Worm (Caenorhabditis elegans) whole organism, young adult: ENCODE data around the gene taf-11.1.

ENCODE experiments used
- B0019.2 ChIP-seq: fragments of 200-800 bp; sonication (Bioruptor generic); conservative IDR thresholded peaks from 2 replicates; pipeline ENCODE4 v1.3.6; 2022; ENCODE audit warnings: missing genetic modification reagents, missing genetic modification characterization, missing compliant biosample characterization
- B0336.3 ChIP-seq: fragments of 200-800 bp; sonication (Bioruptor generic); IDR thresholded peaks from 2 replicates; pipeline ENCODE4 v1.3.6; 2022; ENCODE audit warnings: missing genetic modification characterization, missing compliant biosample characterization
- C06A6.2 ChIP-seq: fragments of 200-800 bp; sonication (Bioruptor generic); conservative IDR thresholded peaks from 2 replicates; pipeline ENCODE4 v1.3.6; 2022; ENCODE audit warnings: missing genetic modification characterization, missing compliant biosample characterization
- F22D6.2 ChIP-seq: sonication (generic microtip); optimal IDR thresholded peaks from 2 replicates; lab custom pipeline; 2016; ENCODE audit warnings: mild to moderate bottlenecking, missing genetic modification characterization, missing compliant biosample characterization
- F39B2.1 ChIP-seq: fragments of 200-800 bp; sonication (Bioruptor generic); IDR thresholded peaks from 2 replicates; pipeline ENCODE4 v1.3.6; 2022; ENCODE audit warnings: missing genetic modification reagents, missing genetic modification characterization, missing compliant biosample characterization
- K12H6.12 ChIP-seq: fragments of 200-800 bp; sonication (Bioruptor generic); optimal IDR thresholded peaks from 2 replicates; lab custom pipeline; 2018; ENCODE audit warnings: mild to moderate bottlenecking, missing genetic modification characterization, missing compliant biosample characterization
- Y53G8AR.9 ChIP-seq: fragments of 200-800 bp; sonication (Bioruptor generic); conservative IDR thresholded peaks from 2 replicates; pipeline ENCODE4 v1.3.6; 2022; ENCODE audit warnings: missing genetic modification reagents, missing genetic modification characterization, missing compliant biosample characterization
- Y56A3A.18 ChIP-seq: fragments of 200-800 bp; sonication (Bioruptor generic); IDR thresholded peaks from 2 replicates; pipeline ENCODE4 v1.3.6; 2022; ENCODE audit warnings: missing genetic modification reagents, missing genetic modification characterization, missing compliant biosample characterization
- atf-7 ChIP-seq: sonication (generic microtip); optimal IDR thresholded peaks from 2 replicates; lab custom pipeline; 2017; ENCODE audit warnings: mild to moderate bottlenecking, missing genetic modification characterization, missing compliant biosample characterization
- attf-6 ChIP-seq: fragments of 200-800 bp; sonication (Bioruptor generic); IDR thresholded peaks from 2 replicates; pipeline ENCODE4 v1.3.6; 2022; ENCODE audit warnings: missing genetic modification reagents, missing genetic modification characterization, missing compliant biosample characterization
- ceh-100 ChIP-seq: fragments of 200-800 bp; sonication (Bioruptor generic); IDR thresholded peaks from 2 replicates; pipeline ENCODE4 v1.3.6; 2022; ENCODE audit warnings: missing genetic modification reagents, missing genetic modification characterization, missing compliant biosample characterization
- ceh-27 ChIP-seq: fragments of 200-800 bp; sonication (Bioruptor generic); optimal IDR thresholded peaks from 2 replicates; lab custom pipeline; 2018; ENCODE audit warnings: mild to moderate bottlenecking, missing genetic modification characterization, moderate library complexity, missing compliant biosample characterization
- ceh-79 ChIP-seq: sonication (generic microtip); optimal IDR thresholded peaks from 2 replicates; lab custom pipeline; 2017; ENCODE audit warnings: mild to moderate bottlenecking, missing genetic modification characterization, missing compliant biosample characterization
- chd-7 ChIP-seq: sonication (generic microtip); optimal IDR thresholded peaks from 2 replicates; lab custom pipeline; 2016; ENCODE audit warnings: mild to moderate bottlenecking, missing genetic modification characterization, moderate library complexity, missing compliant biosample characterization
- fkh-3 ChIP-seq: sonication (generic microtip); optimal IDR thresholded peaks from 2 replicates; lab custom pipeline; 2016; ENCODE audit warnings: mild to moderate bottlenecking, missing genetic modification characterization, missing compliant biosample characterization
- gei-17 ChIP-seq: fragments of 200-800 bp; sonication (Bioruptor generic); optimal IDR thresholded peaks from 2 replicates; lab custom pipeline; 2018; ENCODE audit warnings: mild to moderate bottlenecking, missing genetic modification characterization, missing compliant biosample characterization
- hmg-1.2 ChIP-seq: fragments of 200-800 bp; sonication (Bioruptor generic); IDR thresholded peaks from 2 replicates; pipeline ENCODE4 v1.3.6; 2022; ENCODE audit warnings: missing genetic modification reagents, missing genetic modification characterization, missing compliant biosample characterization
- hmg-20 ChIP-seq: fragments of 200-800 bp; sonication (Bioruptor generic); IDR thresholded peaks from 2 replicates; pipeline ENCODE4 v1.3.6; 2022; ENCODE audit warnings: missing genetic modification reagents, missing genetic modification characterization, missing compliant biosample characterization
- hsf-1 ChIP-seq: fragments of 200-800 bp; sonication (Bioruptor generic); IDR thresholded peaks from 2 replicates; pipeline ENCODE4 v1.3.6; 2022; ENCODE audit warnings: missing genetic modification reagents, missing genetic modification characterization, missing compliant biosample characterization
- let-526 ChIP-seq: fragments of 200-800 bp; sonication (Bioruptor generic); IDR thresholded peaks from 2 replicates; pipeline ENCODE4 v1.3.6; 2022; ENCODE audit warnings: missing genetic modification reagents, missing genetic modification characterization, missing compliant biosample characterization
- let-607 ChIP-seq, 2 experiments: fragments of 200-800 bp in 1 of 2; sonication (Bioruptor generic) in 1 of 2; sonication (generic microtip) in 1 of 2; optimal IDR thresholded peaks; 2 replicates each; lab custom pipeline; 2016 to 2018; ENCODE audit warnings: mild to moderate bottlenecking in 2 of 2, missing compliant biosample characterization in 2 of 2, missing genetic modification characterization in 2 of 2, moderate library complexity in 2 of 2, missing genotype in 1 of 2
- lin-26 ChIP-seq: fragments of 200-800 bp; sonication (Bioruptor generic); IDR thresholded peaks from 2 replicates; pipeline ENCODE4 v1.3.6; 2022; ENCODE audit warnings: missing genetic modification reagents, missing genetic modification characterization, missing compliant biosample characterization
- lin-54 ChIP-seq: fragments of 200-800 bp; sonication (Bioruptor generic); optimal IDR thresholded peaks from 2 replicates; lab custom pipeline; 2018; ENCODE audit warnings: mild to moderate bottlenecking, missing genetic modification characterization, missing compliant biosample characterization
- lsl-1 ChIP-seq: fragments of 200-800 bp; sonication (Bioruptor generic); optimal IDR thresholded peaks from 2 replicates; lab custom pipeline; 2018; ENCODE audit warnings: mild to moderate bottlenecking, missing genetic modification characterization, moderate library complexity, missing compliant biosample characterization
- madf-8 ChIP-seq: fragments of 200-800 bp; sonication (Bioruptor generic); conservative IDR thresholded peaks from 2 replicates; pipeline ENCODE4 v1.3.6; 2022; ENCODE audit warnings: missing genetic modification reagents, missing genetic modification characterization, missing compliant biosample characterization
- mcd-1 ChIP-seq: fragments of 200-800 bp; sonication (Bioruptor generic); IDR thresholded peaks from 2 replicates; pipeline ENCODE4 v1.3.6; 2022; ENCODE audit warnings: missing genetic modification reagents, missing genetic modification characterization, missing compliant biosample characterization
- mel-28 ChIP-seq: sonication (generic microtip); optimal IDR thresholded peaks from 2 replicates; lab custom pipeline; 2016; ENCODE audit warnings: borderline replicate concordance, mild to moderate bottlenecking, missing genetic modification characterization, missing compliant biosample characterization
- nfya-2 ChIP-seq: fragments of 200-800 bp; sonication (Bioruptor generic); IDR thresholded peaks from 2 replicates; pipeline ENCODE4 v1.3.6; 2022; ENCODE audit warnings: missing genetic modification reagents, missing genetic modification characterization, missing compliant biosample characterization
- nhr-120 ChIP-seq: fragments of 200-800 bp; sonication (Bioruptor generic); IDR thresholded peaks from 2 replicates; pipeline ENCODE4 v1.3.6; 2022; ENCODE audit warnings: missing genetic modification characterization, missing compliant biosample characterization
- nhr-80 ChIP-seq: sonication (generic microtip); optimal IDR thresholded peaks from 2 replicates; lab custom pipeline; 2016; ENCODE audit warnings: missing genetic modification characterization, missing compliant biosample characterization
- nhr-90 ChIP-seq: sonication (generic microtip); optimal IDR thresholded peaks from 2 replicates; lab custom pipeline; 2016; ENCODE audit warnings: missing genotype, mild to moderate bottlenecking, missing genetic modification characterization, missing compliant biosample characterization
- pbrm-1 ChIP-seq: fragments of 200-800 bp; sonication (Bioruptor generic); IDR thresholded peaks from 2 replicates; pipeline ENCODE4 v1.3.6; 2022; ENCODE audit warnings: missing genetic modification reagents, missing genetic modification characterization, missing compliant biosample characterization
- rec-8 ChIP-seq, 2 experiments: sonication (generic microtip); optimal IDR thresholded peaks; 2 replicates each; lab custom pipeline; 2016; ENCODE audit warnings: mild to moderate bottlenecking in 2 of 2, missing genetic modification characterization in 2 of 2, missing genetic modification reagents in 2 of 2, missing genotype in 2 of 2, missing biosample characterization in 1 of 2, missing compliant biosample characterization in 1 of 2, moderate library complexity in 1 of 2
- sdz-38 ChIP-seq: sonication (generic microtip); optimal IDR thresholded peaks from 2 replicates; lab custom pipeline; 2016; ENCODE audit warnings: missing genotype, missing genetic modification characterization, missing compliant biosample characterization
- sea-2 ChIP-seq: fragments of 200-800 bp; sonication (Bioruptor generic); IDR thresholded peaks from 2 replicates; pipeline ENCODE4 v1.3.6; 2022; ENCODE audit warnings: missing genetic modification characterization, missing compliant biosample characterization
- snpc-1.1 ChIP-seq: sonication (generic microtip); optimal IDR thresholded peaks from 2 replicates; lab custom pipeline; 2017; ENCODE audit warnings: missing genetic modification characterization, mild to moderate bottlenecking, missing compliant biosample characterization, antibody characterized with exemption, moderate library complexity, missing genotype, missing genetic modification reagents; ENCODE audit not compliant: insufficient read depth
- snpc-1.3 ChIP-seq: sonication (generic microtip); optimal IDR thresholded peaks from 2 replicates; lab custom pipeline; 2017; ENCODE audit warnings: missing genetic modification characterization, mild to moderate bottlenecking, missing compliant biosample characterization, antibody characterized with exemption, moderate library complexity, missing genotype, missing genetic modification reagents; ENCODE audit not compliant: insufficient read depth
- snpc-3.4 ChIP-seq: sonication (generic microtip); optimal IDR thresholded peaks from 2 replicates; lab custom pipeline; 2017; ENCODE audit warnings: missing genetic modification characterization, mild to moderate bottlenecking, missing compliant biosample characterization, antibody characterized with exemption, moderate library complexity, missing genotype, missing genetic modification reagents
- somi-1 ChIP-seq: fragments of 200-800 bp; sonication (Bioruptor generic); optimal IDR thresholded peaks from 2 replicates; lab custom pipeline; 2018; ENCODE audit warnings: mild to moderate bottlenecking, missing genetic modification characterization, missing compliant biosample characterization
- tlf-1 ChIP-seq: fragments of 200-800 bp; sonication (Bioruptor generic); optimal IDR thresholded peaks from 2 replicates; lab custom pipeline; 2018; ENCODE audit warnings: mild to moderate bottlenecking, missing genetic modification characterization, missing compliant biosample characterization
- xnd-1 ChIP-seq: sonication (generic microtip); optimal IDR thresholded peaks from 2 replicates; lab custom pipeline; 2016; ENCODE audit warnings: missing genotype, missing genetic modification reagents, missing genetic modification characterization, missing compliant biosample characterization
- ztf-18 ChIP-seq: sonication (generic microtip); optimal IDR thresholded peaks from 2 replicates; lab custom pipeline; 2016; ENCODE audit warnings: missing genotype, mild to moderate bottlenecking, missing genetic modification characterization, missing compliant biosample characterization
- ztf-22 ChIP-seq: fragments of 200-800 bp; sonication (Bioruptor generic); optimal IDR thresholded peaks from 2 replicates; lab custom pipeline; 2018; ENCODE audit warnings: mild to moderate bottlenecking, missing genetic modification characterization, moderate library complexity, missing compliant biosample characterization
- ztf-25 ChIP-seq: fragments of 200-800 bp; sonication (Bioruptor generic); IDR thresholded peaks from 2 replicates; pipeline ENCODE4 v1.3.6; 2022; ENCODE audit warnings: missing genetic modification reagents, missing genetic modification characterization, missing compliant biosample characterization
- ztf-28 ChIP-seq: fragments of 200-800 bp; sonication (Bioruptor generic); IDR thresholded peaks from 2 replicates; pipeline ENCODE4 v1.3.6; 2022; ENCODE audit warnings: missing genetic modification reagents, missing genetic modification characterization, missing compliant biosample characterization
- ztf-3 ChIP-seq: fragments of 200-800 bp; sonication (Bioruptor generic); optimal IDR thresholded peaks from 2 replicates; lab custom pipeline; 2018; ENCODE audit warnings: mild to moderate bottlenecking, missing genetic modification characterization, missing compliant biosample characterization
- ztf-6 ChIP-seq: fragments of 200-800 bp; sonication (Bioruptor generic); IDR thresholded peaks from 2 replicates; pipeline ENCODE4 v1.3.6; 2022; ENCODE audit warnings: missing genetic modification reagents, missing genetic modification characterization, missing compliant biosample characterization

taf-11.1 gene

ce11 chrX:4222779-4223387 lies 32.1 kb upstream of the taf-11.1 start (continued):
- TF ChIP-seq snpc-3.4 (tag; lab: Kevin White, UChicago) (no peak), rec-8 (tag; optimal IDR thresholded peaks at IDR 0.05; lab: Kevin White, UChicago) (no peak), hmg-1.2 (GFP tag; lab: Robert Waterston, UW) (peak; percentile 97), attf-6 (GFP tag; lab: Robert Waterston, UW) (no peak), ztf-18 (tag; lab: Kevin White, UChicago) (peak; percentile 20), somi-1 (GFP tag; lab: Kevin White, UChicago) (peak; percentile 48), lin-26 (GFP tag; lab: Robert Waterston, UW) (peak; percentile 21; the same call in 1 of the 2 replicates), madf-8 (no peak), hsf-1 (no peak), C06A6.2 (GFP tag; lab: Robert Waterston, UW) (peak; percentile 56; the same call in 1 of the 2 replicates), nhr-90 (tag; lab: Kevin White, UChicago) (no peak), nfya-2 (GFP tag; lab: Robert Waterston, UW) (no peak), ztf-28 (GFP tag; lab: Robert Waterston, UW) (no peak), sdz-38 (tag; lab: Kevin White, UChicago) (no peak), nhr-80 (tag; lab: Kevin White, UChicago) (peak; percentile 26), ztf-25 (GFP tag; lab: Robert Waterston, UW) (no peak), B0019.2 (no peak), hmg-20 (GFP tag; lab: Robert Waterston, UW) (no peak), let-526 (GFP tag; lab: Robert Waterston, UW) (no peak), let-607 (tag; optimal IDR thresholded peaks at IDR 0.05; lab: Kevin White, UChicago) (peak; percentile 44 to 82), lin-54 (GFP tag; lab: Kevin White, UChicago) (peak; percentile 35), sea-2 (GFP tag; lab: Robert Waterston, UW) (no peak), snpc-1.1 (tag; lab: Kevin White, UChicago) (no peak), mel-28 (tag; lab: Kevin White, UChicago) (no peak), xnd-1 (tag; lab: Kevin White, UChicago) (no peak), ztf-3 (GFP tag; lab: Kevin White, UChicago) (peak; percentile 35), pbrm-1 (GFP tag; lab: Robert Waterston, UW) (peak; percentile 20; the same call in 1 of the 2 replicates), ceh-79 (tag; lab: Kevin White, UChicago) (no peak), gei-17 (GFP tag; lab: Kevin White, UChicago) (peak; percentile 89), snpc-1.3 (no peak), ztf-6 (GFP tag; lab: Robert Waterston, UW) (no peak), ceh-27 (GFP tag; lab: Kevin White, UChicago) (peak; percentile 1), chd-7 (tag; lab: Kevin White, UChicago) (peak; percentile 86), tlf-1 (GFP tag; lab: Kevin White, UChicago) (peak; percentile 60), Y56A3A.18 (GFP tag; lab: Robert Waterston, UW) (peak; percentile 46; the same call in 1 of the 2 replicates), ceh-100 (GFP tag; lab: Robert Waterston, UW) (no peak), K12H6.12 (peak; percentile 44), F39B2.1 (GFP tag; lab: Robert Waterston, UW) (no peak), mcd-1 (GFP tag; lab: Robert Waterston, UW) (peak; percentile 67), B0336.3 (GFP tag; lab: Robert Waterston, UW) (peak; percentile 94), fkh-3 (no peak), F22D6.2 (tag; lab: Kevin White, UChicago) (no peak), atf-7 (peak; percentile 60), nhr-120 (GFP tag; lab: Robert Waterston, UW) (no peak), lsl-1 (GFP tag; lab: Kevin White, UChicago) (no peak), ztf-22 (GFP tag; lab: Kevin White, UChicago) (peak; percentile 17), Y53G8AR.9 (GFP tag; lab: Robert Waterston, UW) (no peak)
